Fruit fly (Drosophila melanogaster): ENCODE data around the gene CG44259.

The CG44259 gene

dm6 chr3R:17206782-17207181 is 47.1 kb downstream of the CG44259 start:
- TF ChIP-seq D1 (tag; optimal IDR thresholded peaks at IDR 0.05) (no peak), Pif1B (GFP tag; optimal IDR thresholded peaks at IDR 0.05) (no peak), CG17806 (tag; optimal IDR thresholded peaks at IDR 0.05) (peak; percentile 33), CG34367 (tag; optimal IDR thresholded peaks at IDR 0.05) (peak; percentile 25), rn (GFP tag; IDR thresholded peaks at IDR 0.05) (no peak), CG8159 (tag; optimal IDR thresholded peaks at IDR 0.05) (peak; percentile 61), CG15710 (tag; optimal IDR thresholded peaks at IDR 0.05) (peak; percentile 45), CG14655 (GFP tag; optimal IDR thresholded peaks at IDR 0.05) (no peak), CG9948 (tag; optimal IDR thresholded peaks at IDR 0.05) (peak; percentile 39)
